Worm (Caenorhabditis elegans) whole organism, L4 larva: ENCODE results near the gene ZK105.13.
"Not testable (repeated sequence)": the region's sequence is repeated elsewhere in the genome, so short reads cannot be mapped to it uniquely, and the experiment has no call there.

ENCODE experiments used
- Y5F2A.4 ChIP-seq: fragments of 200-800 bp; sonication (Bioruptor generic); optimal IDR thresholded peaks from 2 replicates; lab custom pipeline; 2018; ENCODE audit warnings: mild to moderate bottlenecking, missing genetic modification characterization, missing compliant biosample characterization
- ceh-28 ChIP-seq: fragments of 150-350 bp; optimal IDR thresholded peaks from 2 replicates; lab custom pipeline; 2014; ENCODE audit warnings: missing biosample characterization, missing genetic modification reagents, missing genetic modification characterization
- ctbp-1 ChIP-seq: fragments of 200-800 bp; sonication (Bioruptor generic); IDR thresholded peaks from 2 replicates; pipeline ENCODE4 v1.3.6; 2022; ENCODE audit warnings: missing genetic modification reagents, missing genetic modification characterization, missing compliant biosample characterization
- unc-62 ChIP-seq, 3 experiments: fragments of 150-350 bp in 1 of 3; sonication (generic microtip); optimal IDR thresholded peaks in 2 of 3; peaks in 1 of 3; 1 replicate in 1 of 3; 2 replicates in 2 of 3; lab custom pipeline; 2014 to 2017; ENCODE audit warnings: missing biosample characterization in 3 of 3, missing genetic modification characterization in 3 of 3, missing genetic modification reagents in 3 of 3, missing genotype in 1 of 3

DNA sequence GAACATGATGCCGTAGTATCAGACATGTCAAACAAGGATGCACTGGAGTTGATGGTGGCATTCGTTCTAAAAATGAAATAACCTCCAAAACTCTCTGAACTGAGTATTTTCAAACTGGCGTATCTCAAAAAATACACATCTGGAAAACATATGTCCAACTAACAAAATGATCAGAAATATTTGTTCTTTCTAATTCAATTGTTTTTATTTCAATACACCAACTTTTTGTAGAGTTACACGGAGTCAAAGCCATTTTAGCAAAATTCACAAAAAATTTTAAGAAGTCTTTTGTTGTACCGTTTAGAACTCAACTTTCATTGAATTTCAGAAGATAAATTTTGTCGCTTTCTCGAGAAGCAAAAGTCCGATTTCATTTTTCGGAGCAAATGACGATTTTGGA lies 9.4 kb downstream of the ZK105.13 start, which contains the start of gene srsx-40:
- TF ChIP-seq ctbp-1; unc-62 (GFP tag; optimal IDR thresholded peaks at IDR 0.05 in 1 of 2; lab: Kevin White, UChicago); unc-62 (tag; optimal IDR thresholded peaks at IDR 0.05; lab: Kevin White, UChicago); Y5F2A.4; ceh-28: not testable (repeated sequence)
